Fruit fly (Drosophila melanogaster) Kc167 (cell line): Measurements from ENCODE around the gene GstD5.

ENCODE experiments used
- Sin3A ChIP-seq: fragments of >200 bp; optimal IDR thresholded peaks from 2 replicates; lab custom pipeline; 2018; ENCODE audit warnings: missing external identifiers
- h ChIP-seq: fragments of >200 bp; optimal IDR thresholded peaks from 3 replicates; lab custom pipeline; 2018; ENCODE audit warnings: missing external identifiers
- insv ChIP-seq: fragments of >200 bp; optimal IDR thresholded peaks from 3 replicates; lab custom pipeline; 2018; ENCODE audit warnings: missing external identifiers

- no peak for TF ChIP-seq h
- no peak for TF ChIP-seq insv (lab: Kevin White, UChicago)
- no peak for TF ChIP-seq Sin3A (lab: Kevin White, UChicago)
Measured at dm6 chr3R:12383036-12383435, 7.5 kb downstream of the GstD5 start, which contains the start of gene GstD11.
